Worm (Caenorhabditis elegans): Measurements from ENCODE around the gene Y49E10.29.
A peak's percentile ranks its signal among the peaks of the same experiment; 100 is the strongest.

Gene Y49E10.29

DNA sequence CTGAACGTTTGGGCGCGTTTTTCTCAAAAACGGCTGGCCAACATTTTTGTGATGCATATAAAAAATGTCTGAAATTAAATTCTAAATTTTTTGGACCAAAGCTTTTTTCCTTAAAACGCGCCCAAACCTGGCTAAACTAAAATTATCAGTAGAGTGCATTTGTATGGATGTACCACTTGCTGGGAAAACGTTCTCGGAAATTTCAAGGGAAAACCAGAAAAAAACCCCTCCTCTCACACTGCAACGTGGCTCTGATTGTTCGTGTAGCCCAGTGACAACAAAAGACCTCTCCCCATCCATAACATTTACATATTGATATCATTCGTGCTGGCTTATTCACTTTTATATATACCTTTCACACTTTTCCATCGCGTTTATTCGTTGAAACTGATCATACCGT lies at the start of gene Y49E10.29:
Gene Y49E10.29, plus strand, starts transcription at position 301 of the 400 bp plus-strand sequence.
- TF ChIP-seq nhr-179 (tag; optimal IDR thresholded peaks at IDR 0.05) (no peak), ztf-18 (tag; optimal IDR thresholded peaks at IDR 0.05) (no peak)

DNA sequence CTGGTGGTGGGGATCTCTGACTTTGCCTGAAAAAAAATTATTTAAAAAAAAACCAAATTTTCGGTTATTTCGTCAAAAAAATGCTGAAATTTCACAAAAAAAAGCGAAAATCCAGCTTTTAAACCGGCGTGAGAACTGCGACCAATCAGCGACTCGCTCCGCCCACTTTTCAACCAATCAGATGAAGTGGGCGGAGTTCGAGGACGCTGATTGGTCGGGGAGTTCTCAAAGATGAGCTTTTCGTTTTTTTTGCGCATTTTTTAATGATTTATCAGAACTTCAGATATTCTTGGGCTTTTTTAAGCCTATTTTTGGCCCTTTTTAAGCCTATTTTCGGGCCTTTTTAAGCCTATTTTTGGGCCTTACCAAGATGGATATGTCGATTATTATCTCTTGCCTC lies 48.7 kb upstream of the Y49E10.29 start:
- TF ChIP-seq B0019.2 (GFP tag; conservative IDR thresholded peaks at IDR 0.05) (no peak), ceh-58 (GFP tag; IDR thresholded peaks at IDR 0.05) (no peak), nfyb-1 (GFP tag; IDR thresholded peaks at IDR 0.05) (peak; percentile 60; the same call in 1 of the 2 replicates), T26A5.8 (tag; optimal IDR thresholded peaks at IDR 0.05) (no peak)

DNA sequence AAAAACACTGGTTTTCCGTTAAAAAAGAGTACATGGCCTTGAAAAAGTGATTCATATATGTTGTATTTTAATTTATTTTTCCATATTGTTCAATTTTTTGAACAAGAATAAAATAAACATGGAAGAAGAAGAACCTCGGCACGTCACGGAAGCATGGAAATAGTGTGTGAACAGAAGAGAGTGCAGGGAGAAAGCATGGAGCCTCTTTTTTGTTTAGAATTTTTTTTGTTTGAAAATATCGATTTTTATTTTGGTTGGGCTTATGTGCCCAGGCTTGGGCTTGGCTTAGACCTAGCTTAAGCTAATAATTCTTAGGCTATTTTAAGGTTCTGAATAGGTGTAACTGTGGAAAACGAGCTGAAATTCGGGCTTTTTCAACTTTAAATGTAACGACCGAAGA lies 47.3 kb upstream of the Y49E10.29 start, which contains the start of gene tat-1:
Gene tat-1, minus strand, starts transcription at position 11 of the 400 bp plus-strand sequence.
- TF ChIP-seq lsl-1 (GFP tag; optimal IDR thresholded peaks at IDR 0.05) (no peak), hmg-1.2 (GFP tag; IDR thresholded peaks at IDR 0.05) (peak; percentile 58; the same call in 1 of the 2 replicates)

DNA sequence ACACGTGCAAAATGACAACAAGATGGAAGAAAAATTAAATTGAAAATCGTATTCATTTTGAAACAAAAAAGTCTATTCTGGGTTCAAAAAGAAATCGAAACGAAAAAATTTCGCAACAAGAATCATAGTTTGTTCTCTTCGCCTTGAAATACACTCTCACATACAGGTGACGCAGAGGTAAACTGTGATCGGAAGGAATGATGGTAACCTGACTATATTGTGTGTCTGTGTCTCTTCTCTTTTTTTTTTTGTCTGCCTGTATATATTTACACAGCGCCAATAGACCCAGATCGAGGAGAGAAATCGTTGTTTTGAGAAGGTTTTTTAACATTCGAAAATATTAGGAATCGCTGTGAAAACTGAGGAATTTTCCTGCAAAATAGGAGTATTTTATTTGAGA lies 44.9 kb upstream of the Y49E10.29 start:
- TF ChIP-seq egl-18 (GFP tag; IDR thresholded peaks at IDR 0.05) (no peak), egrh-3 (GFP tag; IDR thresholded peaks at IDR 0.05) (no peak), ceh-100 (GFP tag; IDR thresholded peaks at IDR 0.05) (no peak), chd-7 (tag; optimal IDR thresholded peaks at IDR 0.05) (no peak), madf-8 (GFP tag; conservative IDR thresholded peaks at IDR 0.05) (no peak), Y56A3A.18 (GFP tag; IDR thresholded peaks at IDR 0.05) (no peak), nhr-80 (tag; optimal IDR thresholded peaks at IDR 0.05) (peak; percentile 69), attf-5 (GFP tag; optimal IDR thresholded peaks at IDR 0.05) (peak; percentile 51), mel-28 (tag; optimal IDR thresholded peaks at IDR 0.05; ENCODE audit: borderline replicate concordance) (no peak), lin-35 (GFP tag; optimal IDR thresholded peaks at IDR 0.05) (no peak), nfyb-1 (GFP tag; IDR thresholded peaks at IDR 0.05) (no peak), T26A5.8 (tag; optimal IDR thresholded peaks at IDR 0.05) (no peak), nhr-27 (tag; optimal IDR thresholded peaks at IDR 0.05) (no peak), Y79H2A.3 (GFP tag; conservative IDR thresholded peaks at IDR 0.05) (no peak), ccch-3 (GFP tag; optimal IDR thresholded peaks at IDR 0.05) (no peak), madf-6 (GFP tag; IDR thresholded peaks at IDR 0.05) (no peak), ztf-3 (GFP tag; optimal IDR thresholded peaks at IDR 0.05) (no peak), ztf-28 (GFP tag; IDR thresholded peaks at IDR 0.05) (no peak), lir-1 (GFP tag; conservative IDR thresholded peaks at IDR 0.05) (no peak), him-1 (tag; optimal IDR thresholded peaks at IDR 0.05) (no peak), T07F8.4 (tag; optimal IDR thresholded peaks at IDR 0.05) (no peak), nhr-179 (tag; optimal IDR thresholded peaks at IDR 0.05) (no peak), Y95B8A.8 (GFP tag; IDR thresholded peaks at IDR 0.05) (no peak), F23B12.7 (tag; optimal IDR thresholded peaks at IDR 0.05; ENCODE audit: insufficient read depth) (no peak), lin-40 (tag; optimal IDR thresholded peaks at IDR 0.05) (no peak), mcd-1 (GFP tag; IDR thresholded peaks at IDR 0.05) (no peak), F57C9.4 (tag; optimal IDR thresholded peaks at IDR 0.05) (no peak), rec-8 (tag; optimal IDR thresholded peaks at IDR 0.05) (no peak), cebp-1 (GFP tag; IDR thresholded peaks at IDR 0.05) (peak; percentile 90), cebp-1 (tag; optimal IDR thresholded peaks at IDR 0.05) (peak; percentile 92), K12H6.12 (tag; optimal IDR thresholded peaks at IDR 0.05) (no peak), nhr-120 (GFP tag; IDR thresholded peaks at IDR 0.05) (no peak), ZK185.1 (tag; optimal IDR thresholded peaks at IDR 0.05; ENCODE audit: poor library complexity, severe bottlenecking) (no peak), madf-3 (GFP tag; IDR thresholded peaks at IDR 0.05) (no peak), egl-44 (GFP tag; IDR thresholded peaks at IDR 0.05) (no peak), ceh-58 (GFP tag; IDR thresholded peaks at IDR 0.05) (no peak), pbrm-1 (GFP tag; IDR thresholded peaks at IDR 0.05) (no peak), lsl-1 (GFP tag; optimal IDR thresholded peaks at IDR 0.05) (no peak), pha-4 (tag; optimal IDR thresholded peaks at IDR 0.05) (peak; percentile 71), hmg-1.2 (GFP tag; IDR thresholded peaks at IDR 0.05) (peak; percentile 20; the same call in 1 of the 2 replicates), ztf-26 (tag; optimal IDR thresholded peaks at IDR 0.05) (no peak)
